Worm (Caenorhabditis elegans) whole organism, L1 larva: ENCODE data around the gene lgc-34.

ENCODE experiments used
- C16A3.4 ChIP-seq: fragments of 150-350 bp; optimal IDR thresholded peaks from 2 replicates; lab custom pipeline; 2014; ENCODE audit warnings: missing biosample characterization, missing genetic modification characterization
- ama-1 ChIP-seq: fragments of 150-350 bp; optimal IDR thresholded peaks from 2 replicates; lab custom pipeline; 2014
- elt-2 ChIP-seq: sonication (generic microtip); optimal IDR thresholded peaks from 2 replicates; lab custom pipeline; 2016; ENCODE audit warnings: missing genetic modification characterization, mild to moderate bottlenecking, inconsistent platforms, missing compliant biosample characterization, missing genetic modification reagents
- ets-5 ChIP-seq: fragments of 200-800 bp; sonication (Bioruptor generic); IDR thresholded peaks from 2 replicates; pipeline ENCODE4 v1.3.6; 2022; ENCODE audit warnings: missing genetic modification characterization, missing compliant biosample characterization
- isw-1 ChIP-seq: fragments of 200-800 bp; sonication (Bioruptor generic); IDR thresholded peaks from 2 replicates; pipeline ENCODE4 v1.3.6; 2022; ENCODE audit warnings: missing genetic modification characterization, missing compliant biosample characterization
- lin-13 ChIP-seq: fragments of 150-350 bp; optimal IDR thresholded peaks from 2 replicates; lab custom pipeline; 2014; ENCODE audit warnings: missing biosample characterization, missing genetic modification reagents, missing genetic modification characterization
- lin-39 ChIP-seq: fragments of 150-350 bp; optimal IDR thresholded peaks from 2 replicates; lab custom pipeline; 2014; ENCODE audit warnings: missing biosample characterization, missing genetic modification reagents, missing genetic modification characterization
- nhr-237 ChIP-seq: fragments of 150-350 bp; optimal IDR thresholded peaks from 2 replicates; lab custom pipeline; 2014; ENCODE audit warnings: missing biosample characterization, missing genetic modification characterization
- nhr-77 ChIP-seq: fragments of 150-350 bp; optimal IDR thresholded peaks from 2 replicates; lab custom pipeline; 2014; ENCODE audit warnings: missing biosample characterization, missing genetic modification characterization
- rnt-1 ChIP-seq: sonication (generic microtip); optimal IDR thresholded peaks from 2 replicates; lab custom pipeline; 2016; ENCODE audit warnings: mild to moderate bottlenecking, missing genetic modification characterization, moderate library complexity, missing compliant biosample characterization
- sptf-1 ChIP-seq: fragments of 150-350 bp; optimal IDR thresholded peaks from 2 replicates; lab custom pipeline; 2014; ENCODE audit warnings: missing biosample characterization, missing genetic modification characterization
- swsn-7 ChIP-seq: sonication (generic microtip); optimal IDR thresholded peaks from 2 replicates; lab custom pipeline; 2016; ENCODE audit warnings: missing genetic modification characterization, missing compliant biosample characterization
- unc-98 ChIP-seq: fragments of 200-800 bp; sonication (Bioruptor generic); IDR thresholded peaks from 2 replicates; pipeline ENCODE4 v1.3.6; 2022; ENCODE audit warnings: missing genetic modification characterization, missing compliant biosample characterization
- ztf-4 ChIP-seq: fragments of 150-350 bp; optimal IDR thresholded peaks from 2 replicates; lab custom pipeline; 2014; ENCODE audit warnings: missing biosample characterization, missing genetic modification characterization

- TF ChIP-seq rnt-1 (tag; lab: Kevin White, UChicago), result no peak
- no peak for TF ChIP-seq nhr-237 (tag; lab: Kevin White, UChicago)
- TF ChIP-seq C16A3.4, result no peak
- TF ChIP-seq isw-1 (GFP tag; lab: Robert Waterston, UW), result no peak
- TF ChIP-seq sptf-1 (tag; lab: Kevin White, UChicago), result no peak
- TF ChIP-seq nhr-77, result no peak
- TF ChIP-seq lin-39, result no peak
- TF ChIP-seq elt-2, result no peak
- TF ChIP-seq swsn-7 (tag; lab: Kevin White, UChicago), result no peak
- TF ChIP-seq ztf-4, result no peak
- TF ChIP-seq lin-13, result no peak
- no peak for TF ChIP-seq ama-1 (lab: Kevin White, UChicago)
- TF ChIP-seq unc-98 (GFP tag; lab: Robert Waterston, UW), result no peak
- no peak for TF ChIP-seq ets-5 (GFP tag; lab: Robert Waterston, UW)
Observed at ce11 chrII:549501-549900, 23.1 kb downstream of the lgc-34 start.
